Fruit fly (Drosophila melanogaster) whole organism: ENCODE measurements around the gene hid.

Experiments used
- CG8478 ChIP-seq: fragments of >200 bp; optimal IDR thresholded peaks from 2 replicates; lab custom pipeline; 2018; ENCODE audit warnings: inconsistent platforms
- Dll ChIP-seq: fragments of >200 bp; optimal IDR thresholded peaks from 2 replicates; lab custom pipeline; 2017
- EcR ChIP-seq, 2 experiments: fragments of >200 bp; optimal IDR thresholded peaks; 2 replicates each; lab custom pipeline; 2017; ENCODE audit warnings: missing biosample characterization in 2 of 2, missing genetic modification characterization in 2 of 2, missing genetic modification reagents in 2 of 2
- pan ChIP-seq: fragments of >200 bp; optimal IDR thresholded peaks from 2 replicates; lab custom pipeline; 2017

dm6 chr3L:18223437-18223836 lies 38.0 kb upstream of the hid start:
- TF ChIP-seq Dll, result no peak
- no peak for TF ChIP-seq pan (lab: Kevin White, UChicago)
- no peak for TF ChIP-seq EcR (GFP tag; optimal IDR thresholded peaks at IDR 0.05; lab: Kevin White, UChicago)
- no peak for TF ChIP-seq CG8478 (lab: Kevin White, UChicago)
